Fruit fly (Drosophila melanogaster): Measurements from ENCODE around the gene Lkb1.

The Lkb1 gene

DNA sequence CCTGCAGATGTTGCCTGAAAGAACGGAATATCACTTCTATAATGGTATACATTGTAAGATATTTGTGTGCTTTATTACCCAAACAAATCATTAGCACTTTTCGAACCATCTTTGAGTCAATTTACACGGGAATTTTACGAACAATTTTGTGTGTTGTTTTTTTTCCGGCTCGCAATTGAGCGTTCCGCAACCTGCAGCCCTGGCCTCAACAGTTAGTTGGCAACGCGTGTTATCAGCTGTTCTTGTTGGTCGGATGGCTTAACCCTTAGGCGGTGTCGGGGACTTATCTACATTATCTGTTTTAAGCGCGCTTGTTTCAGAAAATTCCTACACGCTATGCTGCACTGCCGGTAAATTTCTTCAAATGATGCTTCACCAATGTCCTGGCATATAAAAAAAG, 34.3 kb downstream of the Lkb1 start (continued):
- TF ChIP-seq Fer3 (tag; optimal IDR thresholded peaks at IDR 0.05) (no peak), C15 (GFP tag; IDR thresholded peaks at IDR 0.05) (no peak), CG3163 (GFP tag; optimal IDR thresholded peaks at IDR 0.05) (no peak), E2f1 (GFP tag; IDR thresholded peaks at IDR 0.05) (no peak), HmgZ (tag; optimal IDR thresholded peaks at IDR 0.05) (peak; percentile 21), vfl (GFP tag; optimal IDR thresholded peaks at IDR 0.05) (no peak), CG10366 (GFP tag; IDR thresholded peaks at IDR 0.05) (peak; percentile 30; the same call in 1 of the 2 replicates), CG7928 (GFP tag; optimal IDR thresholded peaks at IDR 0.05) (peak; percentile 94), vnd (GFP tag; IDR thresholded peaks at IDR 0.05; ENCODE audit: partially characterized antibody) (peak; percentile 40; the same call in 1 of the 3 replicates), ato (GFP tag; IDR thresholded peaks at IDR 0.05; ENCODE audit: partially characterized antibody) (no peak), row (GFP tag; IDR thresholded peaks at IDR 0.05) (peak; percentile 89), hkb (optimal IDR thresholded peaks at IDR 0.05) (no peak), hkb (GFP tag; IDR thresholded peaks at IDR 0.05) (0 out of 2 replicates have a peak, but pooled peaks have one; percentile 15), CG10979 (tag; optimal IDR thresholded peaks at IDR 0.05) (no peak), CG9797 (GFP tag; optimal IDR thresholded peaks at IDR 0.05) (peak; percentile 15), chif (GFP tag; optimal IDR thresholded peaks at IDR 0.05) (peak in 1 of 2 experiments; percentile 18), Adf1 (GFP tag; IDR thresholded peaks at IDR 0.05) (no peak), CG13287 (GFP tag; IDR thresholded peaks at IDR 0.05; ENCODE audit: partially characterized antibody) (peak; percentile 53), sug (tag; optimal IDR thresholded peaks at IDR 0.05) (peak; percentile 1), dan (GFP tag; IDR thresholded peaks at IDR 0.05) (no peak), Hr3 (GFP tag; optimal IDR thresholded peaks at IDR 0.05) (no peak), vvl (GFP tag; IDR thresholded peaks at IDR 0.05) (peak; percentile 31; the same call in 1 of the 2 replicates), Bgb (GFP tag; IDR thresholded peaks at IDR 0.05; ENCODE audit: partially characterized antibody) (peak; percentile 60), tap (tag; optimal IDR thresholded peaks at IDR 0.05) (no peak), CG17829 (tag; optimal IDR thresholded peaks at IDR 0.05) (peak; percentile 4), stwl (tag; optimal IDR thresholded peaks at IDR 0.05) (peak; percentile 53), ken (GFP tag; IDR thresholded peaks at IDR 0.05) (peak; percentile 51; the same call in 1 of the 3 replicates), Hr51 (GFP tag; optimal IDR thresholded peaks at IDR 0.05) (no peak)

DNA sequence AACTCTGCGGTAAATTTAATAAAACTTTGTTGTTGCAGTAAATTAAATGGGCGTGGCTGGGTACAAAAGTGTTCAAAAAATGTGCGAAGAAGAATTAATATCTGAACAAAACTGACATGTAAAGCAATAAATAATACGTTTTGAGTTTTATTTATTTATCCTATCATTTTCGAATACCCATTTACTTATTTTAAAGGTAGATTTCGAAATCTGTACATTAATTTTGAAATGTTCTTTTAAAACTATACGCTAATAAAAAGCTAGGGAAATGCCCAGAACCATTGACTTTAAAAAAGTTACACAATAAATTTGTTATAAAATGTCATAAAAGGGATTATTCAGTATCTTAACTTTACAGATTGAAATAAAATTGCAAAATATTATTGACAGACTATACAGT, 35.4 kb downstream of the Lkb1 start, which contains the start of the genes primo-1 and primo-2:
TSS of gene primo-1 (minus strand) at position 101 of the 400 bp plus-strand sequence.
TSS of gene primo-2 (minus strand) at position 101 of the 400 bp plus-strand sequence.
- TF ChIP-seq CG7357 (GFP tag; IDR thresholded peaks at IDR 0.05) (no peak), Myb (GFP tag; optimal IDR thresholded peaks at IDR 0.05) (no peak), eyg (GFP tag; optimal IDR thresholded peaks at IDR 0.05) (no peak), Dad (GFP tag; optimal IDR thresholded peaks at IDR 0.05) (no peak), vvl (GFP tag; IDR thresholded peaks at IDR 0.05) (no peak), CG10462 (GFP tag; optimal IDR thresholded peaks at IDR 0.05) (no peak), CG42726 (GFP tag; IDR thresholded peaks at IDR 0.05; ENCODE audit: partially characterized antibody) (no peak), tio (GFP tag; optimal IDR thresholded peaks at IDR 0.05) (no peak), CG10654 (GFP tag; optimal IDR thresholded peaks at IDR 0.05) (no peak), hbn (GFP tag; IDR thresholded peaks at IDR 0.05; ENCODE audit: partially characterized antibody) (no peak), CG12744 (GFP tag; optimal IDR thresholded peaks at IDR 0.05) (no peak), CG13287 (GFP tag; IDR thresholded peaks at IDR 0.05; ENCODE audit: partially characterized antibody) (no peak), CG34376 (GFP tag; optimal IDR thresholded peaks at IDR 0.05) (no peak), Stat92E (GFP tag; optimal IDR thresholded peaks at IDR 0.05) (no peak), CG30431 (GFP tag; optimal IDR thresholded peaks at IDR 0.05) (no peak), Dek (tag; optimal IDR thresholded peaks at IDR 0.05) (no peak)

All from whole organism, embryonic.